Fruit fly (Drosophila melanogaster) whole organism, embryonic: Measurements from ENCODE around the gene CG31551.
A peak's percentile ranks its signal among the peaks of the same experiment; 100 is the strongest.

Source experiments
- Blimp-1 ChIP-seq: fragments of 200-800 bp; sonication (Bioruptor generic); optimal IDR thresholded peaks from 3 replicates; lab custom pipeline; 2018; ENCODE audit warnings: missing biosample characterization, missing genetic modification characterization, mild to moderate bottlenecking, moderate library complexity, missing genetic modification reagents
- CG10267 ChIP-seq: fragments of 200-800 bp; sonication (Bioruptor generic); optimal IDR thresholded peaks from 2 replicates; lab custom pipeline; 2018; ENCODE audit warnings: missing biosample characterization, mild to moderate bottlenecking, missing genetic modification characterization, moderate library complexity
- CG11696 ChIP-seq: fragments of 200-800 bp; sonication (Bioruptor generic); IDR thresholded peaks from 2 replicates; pipeline ENCODE4 v1.3.6; 2022; ENCODE audit warnings: missing biosample characterization, missing genetic modification characterization
- CG12219 ChIP-seq: fragments of 200-800 bp; sonication (Bioruptor generic); optimal IDR thresholded peaks from 3 replicates; lab custom pipeline; 2018; ENCODE audit warnings: missing biosample characterization, mild to moderate bottlenecking, missing genetic modification characterization
- CG13287 ChIP-seq: fragments of 200-800 bp; sonication (Bioruptor generic); IDR thresholded peaks from 2 replicates; pipeline ENCODE4 v1.3.6; 2022; ENCODE audit warnings: missing biosample characterization, missing genetic modification characterization; ENCODE audit not compliant: partially characterized antibody
- CG13424 ChIP-seq: fragments of 200-800 bp; sonication (Bioruptor generic); optimal IDR thresholded peaks from 2 replicates; lab custom pipeline; 2019; ENCODE audit warnings: missing biosample characterization, mild to moderate bottlenecking, missing genetic modification characterization, moderate library complexity
- CG15011 ChIP-seq: fragments of 200-800 bp; sonication (Bioruptor generic); optimal IDR thresholded peaks from 3 replicates; lab custom pipeline; 2018; ENCODE audit warnings: missing biosample characterization, mild to moderate bottlenecking, missing genetic modification characterization
- CG16813 ChIP-seq: fragments of 200-800 bp; sonication (Bioruptor generic); IDR thresholded peaks from 3 replicates; pipeline ENCODE4 v1.3.6; 2022; ENCODE audit warnings: missing biosample characterization, missing genetic modification characterization; ENCODE audit not compliant: partially characterized antibody
- CG17568 ChIP-seq: fragments of 200-800 bp; sonication (Bioruptor generic); optimal IDR thresholded peaks from 2 replicates; lab custom pipeline; 2018; ENCODE audit warnings: missing biosample characterization, mild to moderate bottlenecking, missing genetic modification characterization, moderate library complexity
- CG17829 ChIP-seq: fragments of 200-800 bp; optimal IDR thresholded peaks from 2 replicates; lab custom pipeline; 2019; ENCODE audit warnings: missing biosample characterization, mild to moderate bottlenecking, missing genetic modification characterization, moderate library complexity
- CG1832 ChIP-seq: fragments of 200-800 bp; sonication (Bioruptor generic); optimal IDR thresholded peaks from 2 replicates; lab custom pipeline; 2017; ENCODE audit warnings: missing biosample characterization, mild to moderate bottlenecking, missing genetic modification characterization, inconsistent platforms
- CG2120 ChIP-seq: fragments of 200-800 bp; sonication (Bioruptor generic); optimal IDR thresholded peaks from 3 replicates; lab custom pipeline; 2016; ENCODE audit warnings: missing biosample characterization, missing genetic modification characterization
- CG4328 ChIP-seq: fragments of 200-800 bp; sonication (Bioruptor generic); optimal IDR thresholded peaks from 3 replicates; lab custom pipeline; 2017; ENCODE audit warnings: missing biosample characterization, missing genetic modification reagents, missing genetic modification characterization
- CG6689 ChIP-seq: fragments of 200-800 bp; sonication (Bioruptor generic); IDR thresholded peaks from 2 replicates; pipeline ENCODE4 v1.3.6; 2022; ENCODE audit warnings: missing biosample characterization, missing genetic modification characterization
- CG6765 ChIP-seq: fragments of 200-800 bp; sonication (Bioruptor generic); optimal IDR thresholded peaks from 3 replicates; lab custom pipeline; 2017; ENCODE audit warnings: missing biosample characterization, mild to moderate bottlenecking, missing genetic modification characterization
- CG8765 ChIP-seq: fragments of 200-800 bp; sonication (Bioruptor generic); IDR thresholded peaks from 2 replicates; pipeline ENCODE4 v1.3.6; 2022; ENCODE audit warnings: missing biosample characterization, missing genetic modification characterization
- CG9932 ChIP-seq: fragments of 200-800 bp; sonication (Bioruptor generic); IDR thresholded peaks from 2 replicates; pipeline ENCODE4 v1.3.6; 2022; ENCODE audit warnings: missing biosample characterization, missing genetic modification characterization
- D19A ChIP-seq: fragments of 200-800 bp; optimal IDR thresholded peaks from 3 replicates; lab custom pipeline; 2019; ENCODE audit warnings: missing biosample characterization, mild to moderate bottlenecking, missing genetic modification characterization, moderate library complexity
- H2.0 ChIP-seq: fragments of 200-800 bp; sonication (Bioruptor generic); IDR thresholded peaks from 2 replicates; pipeline ENCODE4 v1.3.6; 2022; ENCODE audit warnings: missing biosample characterization, missing genetic modification characterization
- HLH54F ChIP-seq: fragments of 200-800 bp; sonication (Bioruptor generic); optimal IDR thresholded peaks from 3 replicates; lab custom pipeline; 2016; ENCODE audit warnings: missing biosample characterization, missing genetic modification characterization
- MESR4 ChIP-seq: fragments of 200-800 bp; sonication (Bioruptor generic); optimal IDR thresholded peaks from 2 replicates; lab custom pipeline; 2018; ENCODE audit warnings: missing biosample characterization, mild to moderate bottlenecking, missing genetic modification characterization, moderate library complexity
- Meics ChIP-seq: fragments of 200-800 bp; sonication (Bioruptor generic); optimal IDR thresholded peaks from 2 replicates; lab custom pipeline; 2017; ENCODE audit warnings: missing biosample characterization, mild to moderate bottlenecking, missing genetic modification characterization
- Mes4 ChIP-seq: fragments of 200-800 bp; sonication (Bioruptor generic); optimal IDR thresholded peaks from 2 replicates; lab custom pipeline; 2016; ENCODE audit warnings: missing biosample characterization, missing genetic modification characterization
- NFAT ChIP-seq: fragments of 200-800 bp; sonication (Bioruptor generic); IDR thresholded peaks from 2 replicates; pipeline ENCODE4 v1.3.6; 2022; ENCODE audit warnings: missing biosample characterization, missing genetic modification characterization
- Rx ChIP-seq: fragments of 200-800 bp; sonication (Bioruptor generic); IDR thresholded peaks from 2 replicates; pipeline ENCODE4 v1.3.6; 2022; ENCODE audit warnings: missing biosample characterization, missing genetic modification characterization
- Side ChIP-seq: fragments of 200-800 bp; sonication (Bioruptor generic); optimal IDR thresholded peaks from 2 replicates; lab custom pipeline; 2016; ENCODE audit warnings: missing biosample characterization, missing genetic modification characterization
- Sin3A ChIP-seq: fragments of >200 bp; optimal IDR thresholded peaks from 2 replicates; lab custom pipeline; 2018
- Sry-β ChIP-seq: fragments of 200-800 bp; sonication (Bioruptor generic); optimal IDR thresholded peaks from 2 replicates; lab custom pipeline; 2018; ENCODE audit warnings: missing biosample characterization, mild to moderate bottlenecking, missing genetic modification characterization, moderate library complexity
- az2 ChIP-seq: fragments of 200-800 bp; sonication (Bioruptor generic); optimal IDR thresholded peaks from 3 replicates; lab custom pipeline; 2016; ENCODE audit warnings: missing biosample characterization, missing genetic modification characterization
- chm ChIP-seq: fragments of 200-800 bp; sonication (Bioruptor generic); IDR thresholded peaks from 2 replicates; pipeline ENCODE4 v1.3.6; 2022; ENCODE audit warnings: missing biosample characterization, missing genetic modification characterization
- dan ChIP-seq: fragments of 200-800 bp; sonication (Bioruptor generic); IDR thresholded peaks from 2 replicates; pipeline ENCODE4 v1.3.6; 2022; ENCODE audit warnings: missing biosample characterization, missing genetic modification characterization
- en ChIP-seq: fragments of 200-800 bp; sonication (Bioruptor generic); optimal IDR thresholded peaks from 2 replicates; lab custom pipeline; 2016; ENCODE audit warnings: missing biosample characterization, missing genetic modification characterization
- fd3F ChIP-seq: fragments of 200-800 bp; sonication (Bioruptor generic); optimal IDR thresholded peaks from 2 replicates; lab custom pipeline; 2018; ENCODE audit warnings: missing biosample characterization, mild to moderate bottlenecking, missing genetic modification characterization, moderate library complexity
- fd64A ChIP-seq: fragments of 200-800 bp; sonication (Bioruptor generic); optimal IDR thresholded peaks from 3 replicates; lab custom pipeline; 2018; ENCODE audit warnings: missing biosample characterization, mild to moderate bottlenecking, missing genetic modification characterization
- her ChIP-seq: fragments of 200-800 bp; sonication (Bioruptor generic); optimal IDR thresholded peaks from 2 replicates; lab custom pipeline; 2016; ENCODE audit warnings: missing biosample characterization, missing genetic modification characterization
- hth ChIP-seq: fragments of >200 bp; optimal IDR thresholded peaks from 2 replicates; lab custom pipeline; 2017; ENCODE audit warnings: inconsistent platforms
- pb ChIP-seq: fragments of 200-800 bp; sonication (Bioruptor generic); optimal IDR thresholded peaks from 3 replicates; lab custom pipeline; 2016; ENCODE audit warnings: missing biosample characterization, missing genetic modification characterization
- pita ChIP-seq: fragments of 200-800 bp; sonication (Bioruptor generic); optimal IDR thresholded peaks from 2 replicates; lab custom pipeline; 2017; ENCODE audit warnings: missing biosample characterization, mild to moderate bottlenecking, missing genetic modification characterization
- ro ChIP-seq: fragments of 200-800 bp; sonication (Bioruptor generic); IDR thresholded peaks from 2 replicates; pipeline ENCODE4 v1.3.6; 2022; ENCODE audit warnings: missing biosample characterization, missing genetic modification characterization
- run ChIP-seq: fragments of 200-800 bp; sonication (Bioruptor generic); optimal IDR thresholded peaks from 3 replicates; lab custom pipeline; 2018; ENCODE audit warnings: missing biosample characterization, mild to moderate bottlenecking, missing genetic modification characterization
- slp2 ChIP-seq: fragments of 200-800 bp; sonication (Bioruptor generic); optimal IDR thresholded peaks from 2 replicates; lab custom pipeline; 2016; ENCODE audit warnings: missing biosample characterization, missing genetic modification characterization
- wek ChIP-seq: fragments of 200-800 bp; sonication (Bioruptor generic); optimal IDR thresholded peaks from 3 replicates; lab custom pipeline; 2018; ENCODE audit warnings: missing biosample characterization, mild to moderate bottlenecking, missing genetic modification characterization, moderate library complexity
- wor ChIP-seq: fragments of 200-800 bp; sonication (Bioruptor generic); IDR thresholded peaks from 2 replicates; pipeline ENCODE4 v1.3.6; 2022; ENCODE audit warnings: missing biosample characterization, missing genetic modification characterization
- zen2 ChIP-seq: fragments of 200-800 bp; sonication (Bioruptor generic); IDR thresholded peaks from 3 replicates; pipeline ENCODE4 v1.3.6; 2022; ENCODE audit warnings: missing biosample characterization, missing genetic modification characterization; ENCODE audit not compliant: partially characterized antibody

CG31551 gene

dm6 chr3R:5672658-5673217 is 45.1 kb downstream of the CG31551 start (continued):
- TF ChIP-seq Side (GFP tag; lab: Kevin White, UChicago) (peak; percentile 88), dan (GFP tag; lab: Robert Waterston, UW) (no peak), ro (no peak), fd64A (GFP tag; lab: Kevin White, UChicago) (peak; percentile 96), NFAT (GFP tag; lab: Robert Waterston, UW) (no peak), D19A (tag; lab: Kevin White, UChicago) (peak; percentile 65), Blimp-1 (GFP tag; lab: Kevin White, UChicago) (peak; percentile 76), HLH54F (GFP tag; lab: Kevin White, UChicago) (peak; percentile 19), CG16813 (no peak), Sin3A (lab: Kevin White, UChicago) (no peak), Rx (GFP tag; lab: Robert Waterston, UW) (peak; percentile 38; the same call in 1 of the 2 replicates), slp2 (peak; percentile 22), wek (GFP tag; lab: Kevin White, UChicago) (peak; percentile 96), run (tag; lab: Kevin White, UChicago) (peak; percentile 75), MESR4 (GFP tag; lab: Kevin White, UChicago) (peak; percentile 42), hth (lab: Kevin White, UChicago) (no peak), CG11696 (GFP tag; lab: Robert Waterston, UW) (no peak; the same call in 1 of the 2 replicates), zen2 (GFP tag; lab: Robert Waterston, UW) (no peak), Meics (GFP tag; lab: Kevin White, UChicago) (peak; percentile 83), CG10267 (tag; lab: Kevin White, UChicago) (peak; percentile 44), her (GFP tag; lab: Kevin White, UChicago) (peak; percentile 82), H2.0 (no peak), CG13287 (GFP tag; lab: Robert Waterston, UW) (peak; percentile 26; the same call in 1 of the 2 replicates), fd3F (GFP tag; lab: Kevin White, UChicago) (no peak), CG15011 (GFP tag; lab: Kevin White, UChicago) (peak; percentile 80), CG6765 (GFP tag; lab: Kevin White, UChicago) (peak; percentile 54), pita (GFP tag; lab: Kevin White, UChicago) (no peak), CG13424 (peak; percentile 70), CG17568 (GFP tag; lab: Kevin White, UChicago) (peak; percentile 93), az2 (GFP tag; lab: Kevin White, UChicago) (no peak), CG17829 (tag; lab: Kevin White, UChicago) (peak; percentile 62), Sry-β (no peak), en (GFP tag; lab: Kevin White, UChicago) (peak; percentile 47), CG12219 (GFP tag; lab: Kevin White, UChicago) (peak; percentile 77), CG6689 (GFP tag; lab: Robert Waterston, UW) (peak; percentile 50), CG4328 (GFP tag; lab: Kevin White, UChicago) (peak; percentile 90), wor (no peak), CG9932 (0 out of 2 replicates have a peak, but pooled peaks have one; percentile 12), CG2120 (peak; percentile 54), chm (GFP tag; lab: Robert Waterston, UW) (peak; percentile 78), Mes4 (GFP tag; lab: Kevin White, UChicago) (peak; percentile 64), pb (peak; percentile 4), CG1832 (GFP tag; lab: Kevin White, UChicago) (no peak), CG8765 (GFP tag; lab: Robert Waterston, UW) (no peak)
- TF ChIP-seq, all 482 proteins: peak for 318
